Fruit fly (Drosophila melanogaster) whole organism, pupa: ENCODE results near the gene nero.

Experiments
- CG10348 ChIP-seq: fragments of 200-800 bp; sonication (Bioruptor generic); IDR thresholded peaks from 2 replicates; pipeline ENCODE4 v1.3.6; 2022; ENCODE audit warnings: missing biosample characterization, missing genetic modification characterization
- CG12605 ChIP-seq: fragments of 200-800 bp; sonication (Bioruptor generic); IDR thresholded peaks from 2 replicates; pipeline ENCODE4 v1.3.6; 2022; ENCODE audit warnings: missing biosample characterization, missing genetic modification characterization
- CG13204 ChIP-seq: fragments of 200-800 bp; sonication (Bioruptor generic); optimal IDR thresholded peaks from 2 replicates; lab custom pipeline; 2018; ENCODE audit warnings: missing biosample characterization, mild to moderate bottlenecking, missing genetic modification characterization, moderate library complexity
- CG14655 ChIP-seq: fragments of 200-800 bp; sonication (Bioruptor generic); optimal IDR thresholded peaks from 3 replicates; lab custom pipeline; 2017; ENCODE audit warnings: mild to moderate bottlenecking, missing biosample characterization, missing genetic modification reagents, missing genetic modification characterization
- CG15710 ChIP-seq: fragments of 200-800 bp; sonication (Bioruptor generic); optimal IDR thresholded peaks from 2 replicates; lab custom pipeline; 2018; ENCODE audit warnings: missing biosample characterization, mild to moderate bottlenecking, missing genetic modification characterization, moderate library complexity
- CG17806 ChIP-seq: fragments of 200-800 bp; sonication (Bioruptor generic); optimal IDR thresholded peaks from 2 replicates; lab custom pipeline; 2018; ENCODE audit warnings: missing biosample characterization, mild to moderate bottlenecking, missing genetic modification characterization, moderate library complexity
- CG32121 ChIP-seq: fragments of 200-800 bp; sonication (Bioruptor generic); IDR thresholded peaks from 2 replicates; pipeline ENCODE4 v1.3.6; 2022; ENCODE audit warnings: missing biosample characterization, missing genetic modification characterization
- CG34367 ChIP-seq: fragments of 200-800 bp; sonication (Bioruptor generic); optimal IDR thresholded peaks from 2 replicates; lab custom pipeline; 2018; ENCODE audit warnings: missing biosample characterization, mild to moderate bottlenecking, missing genetic modification characterization
- CG4496 ChIP-seq: fragments of 200-800 bp; sonication (Bioruptor generic); IDR thresholded peaks from 3 replicates; pipeline ENCODE4 v1.3.6; 2022; ENCODE audit warnings: missing biosample characterization, missing genetic modification characterization
- CG8159 ChIP-seq: fragments of 200-800 bp; sonication (Bioruptor generic); optimal IDR thresholded peaks from 3 replicates; lab custom pipeline; 2018; ENCODE audit warnings: missing biosample characterization, mild to moderate bottlenecking, missing genetic modification characterization, moderate library complexity
- CG8301 ChIP-seq: fragments of 200-800 bp; sonication (Bioruptor generic); optimal IDR thresholded peaks from 2 replicates; lab custom pipeline; 2018; ENCODE audit warnings: missing biosample characterization, mild to moderate bottlenecking, missing genetic modification characterization
- CG9948 ChIP-seq: fragments of 200-800 bp; sonication (Bioruptor generic); optimal IDR thresholded peaks from 2 replicates; lab custom pipeline; 2018; ENCODE audit warnings: missing biosample characterization, mild to moderate bottlenecking, missing genetic modification characterization, moderate library complexity
- D1 ChIP-seq: fragments of 200-800 bp; sonication (Bioruptor generic); optimal IDR thresholded peaks from 2 replicates; lab custom pipeline; 2018; ENCODE audit warnings: missing biosample characterization, mild to moderate bottlenecking, missing genetic modification characterization, moderate library complexity
- EcR ChIP-seq: fragments of 200-800 bp; sonication (Bioruptor generic); optimal IDR thresholded peaks from 3 replicates; lab custom pipeline; 2019; ENCODE audit warnings: missing biosample characterization, missing genetic modification characterization, mild to moderate bottlenecking, moderate library complexity, missing genetic modification reagents
- Ets98B ChIP-seq: fragments of 200-800 bp; sonication (Bioruptor generic); IDR thresholded peaks from 2 replicates; pipeline ENCODE4 v1.3.6; 2022; ENCODE audit warnings: missing biosample characterization, missing genetic modification characterization
- Pif1A ChIP-seq: fragments of 200-800 bp; sonication (Bioruptor generic); optimal IDR thresholded peaks from 3 replicates; lab custom pipeline; 2016; ENCODE audit warnings: missing biosample characterization, missing genetic modification characterization
- Pif1B ChIP-seq: fragments of 200-800 bp; sonication (Bioruptor generic); optimal IDR thresholded peaks from 3 replicates; lab custom pipeline; 2016; ENCODE audit warnings: missing biosample characterization, missing genetic modification characterization
- Snoo ChIP-seq: fragments of 200-800 bp; sonication (Bioruptor generic); optimal IDR thresholded peaks from 3 replicates; lab custom pipeline; 2017; ENCODE audit warnings: missing biosample characterization, mild to moderate bottlenecking, missing genetic modification characterization, inconsistent platforms
- fd96Ca ChIP-seq: fragments of 200-800 bp; sonication (Bioruptor generic); IDR thresholded peaks from 3 replicates; pipeline ENCODE4 v1.3.6; 2022; ENCODE audit warnings: missing biosample characterization, missing genetic modification characterization
- gl ChIP-seq: fragments of 200-800 bp; sonication (Bioruptor generic); optimal IDR thresholded peaks from 2 replicates; lab custom pipeline; 2018; ENCODE audit warnings: missing biosample characterization, mild to moderate bottlenecking, missing genetic modification characterization
- rn ChIP-seq: fragments of 200-800 bp; sonication (Bioruptor generic); IDR thresholded peaks from 2 replicates; pipeline ENCODE4 v1.3.6; 2022; ENCODE audit warnings: missing biosample characterization, missing genetic modification characterization

nero gene

DNA sequence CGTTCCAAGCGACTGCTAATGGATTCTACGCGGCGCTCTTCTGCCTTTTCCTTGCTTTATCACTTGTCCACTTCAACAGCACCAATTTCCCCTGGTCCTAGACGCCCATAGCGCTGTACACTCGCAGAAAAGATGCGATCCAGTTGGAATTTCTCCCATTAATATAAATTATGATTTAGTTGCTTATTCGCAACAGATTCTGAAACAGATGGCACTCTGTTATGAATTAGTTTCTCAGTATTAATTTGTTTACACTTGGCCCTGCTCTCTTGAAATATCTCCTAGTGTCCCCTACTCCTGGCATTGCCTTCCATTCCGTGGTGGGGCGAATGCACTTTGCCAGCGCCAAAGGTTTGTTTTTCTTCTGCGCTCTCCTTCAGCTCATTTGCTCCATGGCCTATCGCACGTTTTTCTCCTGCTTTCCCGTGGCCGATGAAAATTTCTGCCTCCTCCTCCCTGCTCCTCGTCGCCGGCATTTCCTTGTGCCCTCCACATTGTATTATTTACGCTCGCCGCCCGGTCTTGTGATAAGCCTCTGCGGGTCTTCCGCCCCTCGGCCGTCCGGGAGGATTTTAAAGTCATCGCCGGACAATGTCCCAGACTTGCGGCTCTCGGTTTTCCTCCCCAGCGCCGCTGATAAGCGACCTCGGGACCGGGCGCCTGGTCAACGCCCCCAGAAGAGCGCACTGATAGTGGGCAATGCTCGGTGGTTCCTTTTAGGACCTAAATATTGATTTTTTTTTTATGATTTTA lies 41.0 kb downstream of the nero start:
- TF ChIP-seq CG14655, result peak; percentile 93
- peak; percentile 48 for TF ChIP-seq CG34367 (tag; lab: Kevin White, UChicago)
- TF ChIP-seq CG17806 (tag; lab: Kevin White, UChicago), result peak; percentile 62
- peak; percentile 42; the same call in 1 of the 2 replicates for TF ChIP-seq CG32121
- TF ChIP-seq gl (tag; lab: Kevin White, UChicago), result peak; percentile 15
- TF ChIP-seq EcR (GFP tag; lab: Kevin White, UChicago), result peak; percentile 85
- TF ChIP-seq CG15710 (tag; lab: Kevin White, UChicago), result peak; percentile 33
- TF ChIP-seq CG8159 (tag; lab: Kevin White, UChicago), result peak; percentile 51
- peak; percentile 77 for TF ChIP-seq CG9948 (tag; lab: Kevin White, UChicago)
- peak; percentile 40; the same call in 1 of the 2 replicates for TF ChIP-seq rn (GFP tag; lab: Robert Waterston, UW)
- no peak for TF ChIP-seq Snoo
- peak; percentile 58 for TF ChIP-seq Pif1B
- TF ChIP-seq Ets98B (GFP tag; lab: Robert Waterston, UW), result peak; percentile 73
- TF ChIP-seq CG10348 (GFP tag; lab: Robert Waterston, UW), result no peak
- no peak for TF ChIP-seq D1 (tag; lab: Kevin White, UChicago)
- TF ChIP-seq CG4496, result peak; percentile 87
- peak; percentile 86 for TF ChIP-seq CG8301 (tag; lab: Kevin White, UChicago)
- TF ChIP-seq CG13204, result no peak
- TF ChIP-seq Pif1A (GFP tag; lab: Kevin White, UChicago), result peak; percentile 67
- peak; percentile 82 for TF ChIP-seq CG12605 (GFP tag; lab: Robert Waterston, UW)
- TF ChIP-seq fd96Ca (GFP tag; lab: Robert Waterston, UW), result peak; percentile 85

DNA sequence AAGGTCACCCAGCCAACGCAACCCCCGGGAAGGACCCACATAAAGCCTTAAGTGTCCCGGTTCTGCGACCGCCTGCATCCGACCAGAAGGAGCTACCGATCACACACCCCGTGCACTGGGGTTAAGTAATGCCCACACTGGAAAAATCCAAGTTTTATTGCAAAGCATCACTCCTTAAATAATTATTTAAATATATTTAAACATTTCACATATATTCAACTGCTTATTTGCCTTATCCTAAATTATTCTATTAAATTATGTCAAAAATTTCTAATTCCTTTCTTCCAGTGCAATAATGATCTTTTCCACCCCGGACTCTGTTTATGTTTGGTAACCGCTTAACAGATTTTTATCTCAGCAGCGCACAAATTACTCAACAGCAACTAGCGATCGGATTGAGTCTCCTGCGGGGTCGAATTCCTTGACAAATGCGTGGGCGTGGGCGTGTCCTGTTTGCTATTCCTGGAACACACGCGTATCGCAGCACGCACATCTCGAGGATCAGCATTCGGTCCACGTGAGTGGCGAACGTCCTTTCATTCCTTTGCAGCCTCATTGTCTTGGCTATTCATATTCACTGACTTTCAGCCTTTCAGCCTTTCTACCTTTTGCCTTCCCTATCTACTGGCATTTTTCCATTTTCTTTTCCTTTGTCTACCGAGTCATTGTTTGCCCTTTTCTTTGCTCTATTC lies 42.7 kb downstream of the nero start:
- TF ChIP-seq gl (tag; lab: Kevin White, UChicago), result no peak
- peak; percentile 26 for TF ChIP-seq CG14655
- TF ChIP-seq CG4496, result no peak
- TF ChIP-seq CG17806 (tag; lab: Kevin White, UChicago), result peak; percentile 12
- TF ChIP-seq CG9948 (tag; lab: Kevin White, UChicago), result peak; percentile 8
- no peak for TF ChIP-seq CG32121
- no peak for TF ChIP-seq D1 (tag; lab: Kevin White, UChicago)
- TF ChIP-seq CG15710 (tag; lab: Kevin White, UChicago), result no peak
- TF ChIP-seq CG34367 (tag; lab: Kevin White, UChicago), result no peak
- TF ChIP-seq CG8159 (tag; lab: Kevin White, UChicago), result peak; percentile 1
- TF ChIP-seq CG12605 (GFP tag; lab: Robert Waterston, UW), result no peak
- TF ChIP-seq Pif1A (GFP tag; lab: Kevin White, UChicago), result no peak
- no peak for TF ChIP-seq fd96Ca (GFP tag; lab: Robert Waterston, UW)
- no peak for TF ChIP-seq rn (GFP tag; lab: Robert Waterston, UW)
- no peak for TF ChIP-seq CG8301 (tag; lab: Kevin White, UChicago)
- TF ChIP-seq, all 21 proteins: peak for 4

DNA sequence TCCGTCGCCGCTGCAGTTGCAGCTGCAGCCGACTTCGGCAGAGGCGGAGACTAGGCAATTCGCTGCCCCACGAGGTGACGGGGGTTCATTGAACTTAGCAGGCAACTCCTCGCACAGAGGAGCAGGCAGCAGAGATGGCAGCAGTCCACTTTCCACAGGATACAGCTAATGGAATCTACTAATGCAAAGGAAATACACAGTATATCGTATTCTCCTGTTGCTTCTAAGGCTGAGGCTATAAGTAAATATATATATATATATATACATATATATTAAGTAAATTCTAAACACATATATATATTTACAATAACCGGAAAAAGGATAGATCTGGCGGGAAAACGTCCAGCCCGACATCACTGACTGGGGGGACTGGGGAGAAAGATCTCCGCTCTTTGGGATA lies 44.0 kb downstream of the nero start:
- TF ChIP-seq CG12605 (GFP tag; lab: Robert Waterston, UW) (no peak), CG17806 (tag; lab: Kevin White, UChicago) (peak; percentile 9), CG14655 (peak; percentile 20), fd96Ca (GFP tag; lab: Robert Waterston, UW) (no peak), CG10348 (GFP tag; lab: Robert Waterston, UW) (no peak), Snoo (no peak), Pif1A (GFP tag; lab: Kevin White, UChicago) (no peak), EcR (GFP tag; lab: Kevin White, UChicago) (peak; percentile 92), CG8159 (tag; lab: Kevin White, UChicago) (peak; percentile 22), D1 (tag; lab: Kevin White, UChicago) (no peak), CG15710 (tag; lab: Kevin White, UChicago) (no peak)

DNA sequence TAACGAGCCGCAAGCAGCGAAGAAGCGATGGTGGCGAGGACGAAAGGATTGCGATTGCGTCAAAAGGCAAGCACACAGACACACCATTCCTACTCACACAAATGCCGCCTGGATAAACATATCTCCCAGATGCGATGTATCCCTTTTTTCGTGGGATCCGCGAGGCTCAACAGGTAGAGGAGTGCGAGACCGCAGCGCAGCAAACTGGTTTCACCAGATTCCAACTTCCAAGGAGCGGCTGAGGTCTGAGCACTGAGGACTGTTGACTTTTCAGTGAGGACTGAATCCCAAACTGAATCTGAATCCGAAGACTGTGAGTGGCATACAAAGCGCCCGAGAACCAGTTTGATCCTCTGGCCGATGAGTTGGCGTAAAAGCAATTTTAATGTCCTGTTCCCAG lies 45.4 kb downstream of the nero start:
- TF ChIP-seq CG15710 (tag; lab: Kevin White, UChicago) (no peak), EcR (GFP tag; lab: Kevin White, UChicago) (peak; percentile 54), CG4496 (peak; percentile 77; the same call in 2 of the 3 replicates), gl (tag; lab: Kevin White, UChicago) (peak; percentile 29), Snoo (no peak), CG12605 (GFP tag; lab: Robert Waterston, UW) (no peak)

DNA sequence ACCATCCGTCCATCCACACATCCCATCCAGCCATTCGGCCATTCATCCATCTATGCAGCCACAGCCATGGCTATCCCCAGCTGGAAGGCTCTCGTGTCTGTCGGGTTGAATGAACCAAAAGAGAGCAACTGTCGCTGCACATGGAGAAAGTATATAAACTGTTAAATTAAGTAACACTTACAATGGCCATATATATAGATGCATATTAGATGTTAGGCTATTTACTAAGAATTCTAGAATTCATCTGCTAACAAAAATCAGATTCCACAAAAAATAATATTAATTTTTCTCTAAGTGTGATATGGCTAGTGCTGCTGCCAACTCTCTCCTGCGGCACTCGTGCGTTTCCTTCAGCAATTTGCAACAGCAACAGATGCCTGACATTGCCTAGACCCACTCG lies 47.1 kb downstream of the nero start:
- TF ChIP-seq EcR (GFP tag; lab: Kevin White, UChicago), result peak; percentile 92
- no peak for TF ChIP-seq D1 (tag; lab: Kevin White, UChicago)
- TF ChIP-seq CG8159 (tag; lab: Kevin White, UChicago), result peak; percentile 60
- TF ChIP-seq CG13204, result peak; percentile 8
- no peak for TF ChIP-seq Snoo
- peak; percentile 72 for TF ChIP-seq fd96Ca (GFP tag; lab: Robert Waterston, UW)
- TF ChIP-seq CG32121, result 0 out of 2 replicates have a peak, but pooled peaks have one; percentile 43
- peak; percentile 71 for TF ChIP-seq CG17806 (tag; lab: Kevin White, UChicago)
- peak; percentile 73 for TF ChIP-seq Pif1B
- peak; percentile 66 for TF ChIP-seq CG34367 (tag; lab: Kevin White, UChicago)
- no peak for TF ChIP-seq CG10348 (GFP tag; lab: Robert Waterston, UW)
- 0 out of 2 replicates have a peak, but pooled peaks have one; percentile 32 for TF ChIP-seq rn (GFP tag; lab: Robert Waterston, UW)
- peak; percentile 64 for TF ChIP-seq CG15710 (tag; lab: Kevin White, UChicago)
- peak; percentile 78 for TF ChIP-seq CG12605 (GFP tag; lab: Robert Waterston, UW)
- peak; percentile 93 for TF ChIP-seq CG14655
- TF ChIP-seq gl (tag; lab: Kevin White, UChicago), result peak; percentile 14
- peak; percentile 91 for TF ChIP-seq CG8301 (tag; lab: Kevin White, UChicago)
- peak; percentile 81 for TF ChIP-seq CG9948 (tag; lab: Kevin White, UChicago)
- peak; percentile 72 for TF ChIP-seq Pif1A (GFP tag; lab: Kevin White, UChicago)
- peak; percentile 84 for TF ChIP-seq CG4496
- TF ChIP-seq Ets98B (GFP tag; lab: Robert Waterston, UW), result peak; percentile 76
